Worm (Caenorhabditis elegans): ENCODE results near the gene nhr-181.
A peak's percentile ranks its signal among the peaks of the same experiment; 100 is the strongest.

nhr-181 gene

DNA sequence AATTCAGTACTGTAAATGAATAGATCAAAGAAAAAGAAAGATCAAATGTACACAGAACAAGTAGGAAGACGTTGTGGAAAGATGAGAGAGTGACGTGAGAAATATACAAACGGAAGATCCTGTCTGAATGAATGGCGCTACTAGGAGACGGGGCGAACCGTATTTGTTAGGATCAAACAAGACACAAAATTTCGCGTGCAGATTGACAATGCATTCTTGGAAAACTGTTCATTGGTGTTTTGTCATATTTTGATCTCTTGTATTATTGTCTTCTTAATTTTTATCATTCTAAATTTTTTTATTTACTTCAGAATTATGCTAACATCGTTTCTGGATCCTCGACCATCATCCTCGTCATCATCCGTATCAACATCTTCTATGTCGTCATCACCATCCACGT lies at the start of gene nhr-181:
Gene nhr-181 (plus strand): TSS at position 301 of the 400 bp plus-strand sequence.
- TF ChIP-seq dpl-1 (GFP tag; optimal IDR thresholded peaks at IDR 0.05) (no peak), unc-62 (GFP tag; optimal IDR thresholded peaks at IDR 0.05 in 1 of 2) (peak in 1 of 2 experiments; percentile 27), unc-62 (tag; optimal IDR thresholded peaks at IDR 0.05) (no peak)

DNA sequence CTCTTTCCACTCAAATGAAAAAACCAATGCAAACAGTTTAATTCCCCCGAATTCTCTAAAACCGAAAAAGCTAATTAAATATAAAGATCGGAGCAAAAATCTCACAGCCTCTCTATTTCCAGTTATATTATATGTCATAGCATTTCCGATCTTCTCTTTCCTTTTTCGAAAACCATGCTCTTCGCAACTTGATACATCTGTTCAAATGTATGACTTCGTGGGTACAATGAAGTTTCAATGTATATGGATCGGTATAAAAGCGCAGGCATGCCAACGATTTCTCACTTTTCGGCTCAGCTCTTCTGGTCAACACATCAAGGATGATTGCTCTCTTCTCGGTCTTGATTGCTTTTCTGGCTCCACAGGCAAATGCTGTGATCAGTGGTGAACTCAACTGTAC lies 48.7 kb upstream of the nhr-181 start, which contains the start of gene phat-7:
Gene phat-7 (plus strand): TSS at position 301 of the 400 bp plus-strand sequence.
- no peak for TF ChIP-seq hmg-1.1 (GFP tag; IDR thresholded peaks at IDR 0.05)
- no peak for TF ChIP-seq spr-3 (GFP tag; optimal IDR thresholded peaks at IDR 0.05)
- no peak for TF ChIP-seq hlh-30 (tag; optimal IDR thresholded peaks at IDR 0.05; ENCODE audit: insufficient read depth)
- no peak for TF ChIP-seq zfp-3 (GFP tag; conservative IDR thresholded peaks at IDR 0.05)
- no peak for TF ChIP-seq nhr-48 (tag; optimal IDR thresholded peaks at IDR 0.05)
- no peak for TF ChIP-seq lin-29 (GFP tag; IDR thresholded peaks at IDR 0.05)
- no peak for TF ChIP-seq lim-7 (GFP tag; IDR thresholded peaks at IDR 0.05)
- no peak for TF ChIP-seq unc-62 (GFP tag; optimal IDR thresholded peaks at IDR 0.05 in 1 of 2)
- TF ChIP-seq unc-62 (tag; optimal IDR thresholded peaks at IDR 0.05), result no peak
- no peak for TF ChIP-seq tra-1 (GFP tag; IDR thresholded peaks at IDR 0.05)
- TF ChIP-seq nhr-25 (tag; optimal IDR thresholded peaks at IDR 0.05; ENCODE audit: borderline replicate concordance, insufficient read depth), result no peak
- TF ChIP-seq dmd-6 (GFP tag; IDR thresholded peaks at IDR 0.05), result no peak
- TF ChIP-seq Y5F2A.4 (GFP tag; optimal IDR thresholded peaks at IDR 0.05), result no peak
- no peak for TF ChIP-seq aha-1 (tag)
- no peak for TF ChIP-seq dpl-1 (GFP tag; optimal IDR thresholded peaks at IDR 0.05)
- no peak for TF ChIP-seq spr-1 (tag; optimal IDR thresholded peaks at IDR 0.05)
- TF ChIP-seq jun-1 (tag; optimal IDR thresholded peaks at IDR 0.05), result no peak
- TF ChIP-seq rbr-2 (tag; optimal IDR thresholded peaks at IDR 0.05), result no peak

DNA sequence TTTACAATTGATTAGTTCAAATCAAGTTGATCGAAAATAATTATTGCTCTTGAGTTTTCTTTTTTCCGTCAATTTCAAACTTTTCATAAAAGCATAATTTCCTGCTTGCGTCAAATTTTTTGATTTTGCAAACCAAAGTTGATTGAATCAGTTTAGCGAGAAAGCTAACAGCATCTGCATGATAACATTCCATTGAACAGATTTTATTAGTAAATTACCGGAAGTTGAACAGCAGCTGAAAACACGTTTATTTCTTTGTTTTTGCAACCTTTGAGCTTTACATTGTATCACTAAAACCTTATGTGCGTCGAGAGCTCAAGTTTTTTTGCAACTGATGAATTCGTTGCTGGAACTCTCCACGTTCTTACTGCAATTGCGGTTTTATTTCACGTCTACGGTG lies 47.3 kb upstream of the nhr-181 start, which contains the start of gene srh-169:
Gene srh-169 (plus strand): TSS at position 301 of the 400 bp plus-strand sequence.
- TF ChIP-seq nhr-111 (GFP tag; optimal IDR thresholded peaks at IDR 0.05), result no peak
- peak in 1 of 2 experiments; percentile 58 for TF ChIP-seq unc-62 (GFP tag; optimal IDR thresholded peaks at IDR 0.05 in 1 of 2)
- no peak for TF ChIP-seq unc-62 (tag; optimal IDR thresholded peaks at IDR 0.05)
- TF ChIP-seq R02D3.7 (tag; optimal IDR thresholded peaks at IDR 0.05), result no peak
- TF ChIP-seq aha-1 (tag), result no peak
- no peak for TF ChIP-seq madf-5 (GFP tag; IDR thresholded peaks at IDR 0.05)
- TF ChIP-seq egl-27 (tag; optimal IDR thresholded peaks at IDR 0.05), result no peak
- no peak for TF ChIP-seq hlh-30 (tag; optimal IDR thresholded peaks at IDR 0.05; ENCODE audit: insufficient read depth)

- no peak for TF ChIP-seq lin-29 (GFP tag; IDR thresholded peaks at IDR 0.05)
- no peak for TF ChIP-seq zfp-2 (tag; optimal IDR thresholded peaks at IDR 0.05)
- TF ChIP-seq ztf-7 (tag; optimal IDR thresholded peaks at IDR 0.05), result no peak
- no peak for TF ChIP-seq duxl-1 (tag; optimal IDR thresholded peaks at IDR 0.05; ENCODE audit: poor library complexity)
- TF ChIP-seq mxl-2 (GFP tag; conservative IDR thresholded peaks at IDR 0.05), result no peak
- TF ChIP-seq ctbp-1 (GFP tag; IDR thresholded peaks at IDR 0.05), result no peak
- no peak for TF ChIP-seq T20F7.1 (GFP tag; optimal IDR thresholded peaks at IDR 0.05)
- TF ChIP-seq hlh-11 (tag; optimal IDR thresholded peaks at IDR 0.05), result no peak
- TF ChIP-seq ZK337.2 (GFP tag; IDR thresholded peaks at IDR 0.05), result no peak
- no peak for TF ChIP-seq aha-1 (tag)
- TF ChIP-seq lir-3 (tag; optimal IDR thresholded peaks at IDR 0.05), result no peak
- TF ChIP-seq zag-1 (tag; optimal IDR thresholded peaks at IDR 0.05), result no peak
- no peak for TF ChIP-seq nhr-41 (GFP tag; IDR thresholded peaks at IDR 0.05)
- TF ChIP-seq ces-1 (GFP tag; optimal IDR thresholded peaks at IDR 0.05), result no peak
- no peak for TF ChIP-seq nhr-11 (tag; optimal IDR thresholded peaks at IDR 0.05)
Measured at ce11 chrV:4055025-4055424, 39.8 kb upstream of the nhr-181 start, which contains the start of gene djr-1.2. djr-1.2 (minus strand) TSS chrV:4055125.

Measured in whole organism, L4 larva.